Worm (Caenorhabditis elegans) whole organism, L2 larva: ENCODE measurements around the gene mltn-10.

Source experiments
- ama-1 ChIP-seq: fragments of 150-350 bp; optimal IDR thresholded peaks from 2 replicates; lab custom pipeline; 2018; ENCODE audit warnings: inconsistent platforms
- elt-3 ChIP-seq: sonication (generic microtip); optimal IDR thresholded peaks from 2 replicates; lab custom pipeline; 2017; ENCODE audit warnings: missing biosample characterization, missing genetic modification characterization
- nhr-129 ChIP-seq: fragments of 150-350 bp; optimal IDR thresholded peaks from 2 replicates; lab custom pipeline; 2014; ENCODE audit warnings: missing biosample characterization, missing genetic modification characterization
- snpc-4 ChIP-seq: fragments of 150-350 bp; optimal IDR thresholded peaks from 2 replicates; lab custom pipeline; 2014; ENCODE audit warnings: missing biosample characterization, missing genetic modification characterization
- ztf-11 ChIP-seq: sonication (generic microtip); optimal IDR thresholded peaks from 2 replicates; lab custom pipeline; 2017; ENCODE audit warnings: missing biosample characterization, missing genetic modification characterization

DNA sequence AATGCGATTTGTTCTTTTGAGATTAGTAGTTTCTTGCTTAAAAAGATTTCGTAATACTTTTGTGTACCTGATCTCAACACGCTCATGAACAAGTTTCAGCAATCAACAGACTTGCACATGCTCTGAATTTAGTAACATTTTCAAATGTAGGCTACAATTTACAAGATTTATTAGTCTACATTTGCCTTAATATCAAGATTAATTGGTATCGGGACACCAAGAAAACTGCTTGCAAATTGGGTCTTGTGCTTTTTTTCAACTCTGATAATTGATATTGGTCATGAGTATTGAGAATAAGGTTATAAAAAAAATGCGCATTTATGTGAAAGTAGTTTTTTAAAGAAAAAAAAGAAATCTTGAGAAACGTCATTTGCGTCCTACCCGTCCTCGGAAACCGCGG is 30.2 kb upstream of the mltn-10 start:
- TF ChIP-seq nhr-129 (tag; lab: Kevin White, UChicago) (no peak), elt-3 (tag; lab: Kevin White, UChicago) (no peak), snpc-4 (no peak), ztf-11 (tag; lab: Kevin White, UChicago) (no peak), ama-1 (lab: Kevin White, UChicago) (no peak)
